Worm (Caenorhabditis elegans): Measurements from ENCODE around the gene tra-1.

DNA sequence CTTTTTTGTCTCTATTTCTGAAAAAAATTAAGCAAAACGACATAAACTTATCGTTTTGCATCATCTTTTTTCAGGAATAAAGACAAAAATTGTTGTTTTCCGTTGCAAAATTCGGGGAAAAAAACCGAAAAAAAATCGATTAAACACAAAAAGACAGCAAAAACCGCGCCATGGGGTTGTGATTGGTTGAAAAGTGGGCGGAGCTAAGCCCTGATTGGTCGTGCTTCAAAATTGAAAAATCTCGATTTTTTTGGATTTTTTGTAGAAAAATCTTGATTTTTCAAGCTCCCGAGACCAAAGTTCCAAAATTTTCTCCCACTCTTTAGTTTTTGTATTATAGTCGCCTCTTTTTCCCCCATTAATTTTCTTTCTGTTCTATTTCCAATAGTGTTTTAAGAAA, 43.3 kb upstream of the tra-1 start:
- no peak for TF ChIP-seq aly-2 (tag; optimal IDR thresholded peaks at IDR 0.05)
- TF ChIP-seq lsy-2 (tag; optimal IDR thresholded peaks at IDR 0.05), result no peak
